Worm (Caenorhabditis elegans): ENCODE results near the gene ZC13.1.
A peak's percentile ranks its signal among the peaks of the same experiment; 100 is the strongest.

ZC13.1 gene

DNA sequence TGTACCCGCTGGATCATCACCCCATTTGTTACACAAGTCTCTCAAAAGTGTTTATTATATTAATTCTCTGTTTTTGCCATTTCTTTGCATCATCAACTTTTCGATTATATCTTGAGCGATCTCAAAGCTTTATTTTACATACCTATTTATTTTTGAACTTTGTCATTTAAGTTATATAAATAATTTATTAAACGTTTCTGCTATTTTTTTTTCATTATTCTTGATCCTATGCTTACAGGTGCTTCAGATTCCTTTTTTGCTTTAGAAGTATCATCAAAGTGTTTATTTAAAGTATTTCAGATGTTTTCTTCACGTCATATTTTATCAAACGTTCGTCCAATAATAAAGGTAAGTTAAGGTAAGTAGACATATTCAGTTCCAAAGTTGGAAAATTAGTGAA is 41.1 kb downstream of the ZC13.1 start, which contains the start of gene F35H12.5:
TSS of gene F35H12.5 (plus strand) at position 301 of the 400 bp plus-strand sequence.
- TF ChIP-seq lin-35 (GFP tag; optimal IDR thresholded peaks at IDR 0.05) (no peak), alr-1 (tag; optimal IDR thresholded peaks at IDR 0.05; ENCODE audit: borderline replicate concordance) (no peak), ceh-88 (GFP tag; IDR thresholded peaks at IDR 0.05) (no peak), mab-9 (GFP tag; IDR thresholded peaks at IDR 0.05) (no peak), nhr-77 (tag; optimal IDR thresholded peaks at IDR 0.05) (no peak), swsn-7 (tag; optimal IDR thresholded peaks at IDR 0.05) (no peak), ztf-11 (tag; optimal IDR thresholded peaks at IDR 0.05) (no peak), efl-1 (optimal IDR thresholded peaks at IDR 0.05) (no peak), efl-1 (GFP tag; optimal IDR thresholded peaks at IDR 0.05 in 1 of 2) (no peak), F16B12.6 (tag; optimal IDR thresholded peaks at IDR 0.05) (no peak), elt-2 (tag; optimal IDR thresholded peaks at IDR 0.05) (no peak), skn-1 (tag; optimal IDR thresholded peaks at IDR 0.05) (no peak), unc-30 (tag; optimal IDR thresholded peaks at IDR 0.05) (no peak), unc-86 (tag; optimal IDR thresholded peaks at IDR 0.05) (no peak), xbp-1 (tag; optimal IDR thresholded peaks at IDR 0.05) (no peak), mep-1 (tag; optimal IDR thresholded peaks at IDR 0.05) (no peak), sptf-1 (tag; optimal IDR thresholded peaks at IDR 0.05) (no peak), elt-3 (tag; optimal IDR thresholded peaks at IDR 0.05) (no peak), zag-1 (tag; optimal IDR thresholded peaks at IDR 0.05) (no peak), nhr-85 (tag) (no peak)

DNA sequence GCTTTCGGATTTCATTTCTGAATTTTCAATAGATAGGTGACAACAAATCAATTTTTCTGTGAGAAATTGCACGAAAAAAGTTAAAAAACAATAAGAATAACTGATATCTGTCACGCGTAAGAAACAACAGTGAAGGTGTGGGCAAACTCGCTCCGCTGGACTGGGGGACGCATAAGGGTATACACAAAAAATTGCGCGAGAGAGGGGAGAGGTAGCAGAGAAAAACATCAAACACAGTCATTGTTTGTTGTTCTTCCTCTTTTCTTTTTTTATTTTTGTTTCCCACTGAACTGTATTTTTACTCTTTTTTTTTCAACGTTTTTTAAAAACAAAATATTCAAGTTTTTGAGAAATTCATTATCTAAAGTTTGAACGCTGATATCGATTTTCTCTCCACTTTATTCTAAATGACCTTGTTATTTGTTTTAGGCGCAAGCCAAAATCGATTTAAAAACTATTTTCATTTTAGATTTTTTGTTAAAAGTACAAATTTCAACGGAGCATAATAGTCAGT is 47.5 kb downstream of the ZC13.1 start, which contains the start of the genes pifk-1 and tbc-11:
TSS of gene pifk-1 (minus strand) at position 17 of the 514 bp plus-strand sequence.
TSS of gene tbc-11 (plus strand) at position 464 of the 514 bp plus-strand sequence.
- TF ChIP-seq ztf-11 (tag; optimal IDR thresholded peaks at IDR 0.05) (no peak), vab-15 (tag; optimal IDR thresholded peaks at IDR 0.05) (no peak), lsy-2 (tag; optimal IDR thresholded peaks at IDR 0.05) (peak in 1 of 2 experiments; percentile 62), rnt-1 (tag; optimal IDR thresholded peaks at IDR 0.05) (no peak), tlp-1 (tag; optimal IDR thresholded peaks at IDR 0.05) (no peak), hlh-4 (tag; optimal IDR thresholded peaks at IDR 0.05) (no peak), lin-13 (GFP tag; optimal IDR thresholded peaks at IDR 0.05) (no peak), unc-130 (tag; optimal IDR thresholded peaks at IDR 0.05) (no peak), isw-1 (GFP tag; IDR thresholded peaks at IDR 0.05) (no peak), jun-1 (tag; optimal IDR thresholded peaks at IDR 0.05) (no peak), fkh-4 (tag; optimal IDR thresholded peaks at IDR 0.05; ENCODE audit: borderline replicate concordance) (no peak), nhr-71 (tag; optimal IDR thresholded peaks at IDR 0.05) (peak; percentile 34), lin-35 (GFP tag; optimal IDR thresholded peaks at IDR 0.05) (peak in 1 of 2 experiments; percentile 74), lin-14 (GFP tag; optimal IDR thresholded peaks at IDR 0.05) (peak; percentile 80), ama-1 (optimal IDR thresholded peaks at IDR 0.05) (no peak), sup-37 (GFP tag; optimal IDR thresholded peaks at IDR 0.05) (no peak), egl-13 (tag; optimal IDR thresholded peaks at IDR 0.05) (no peak), alr-1 (tag; optimal IDR thresholded peaks at IDR 0.05; ENCODE audit: borderline replicate concordance) (no peak), Y116A8C.19 (tag; optimal IDR thresholded peaks at IDR 0.05; ENCODE audit: borderline replicate concordance) (no peak), aha-1 (tag; optimal IDR thresholded peaks at IDR 0.05) (no peak), blmp-1 (tag; optimal IDR thresholded peaks at IDR 0.05) (peak; percentile 67), nhr-76 (tag; optimal IDR thresholded peaks at IDR 0.05) (no peak), lin-39 (tag; optimal IDR thresholded peaks at IDR 0.05) (no peak), mab-9 (GFP tag; IDR thresholded peaks at IDR 0.05) (no peak), snpc-4 (tag; optimal IDR thresholded peaks at IDR 0.05) (no peak), nhr-77 (tag; optimal IDR thresholded peaks at IDR 0.05) (no peak), C16A3.4 (tag; optimal IDR thresholded peaks at IDR 0.05) (peak; percentile 54), nhr-19 (GFP tag; conservative IDR thresholded peaks at IDR 0.05) (no peak), tbx-2 (tag; optimal IDR thresholded peaks at IDR 0.05) (peak; percentile 21), pqm-1 (tag; optimal IDR thresholded peaks at IDR 0.05) (no peak), unc-86 (tag; optimal IDR thresholded peaks at IDR 0.05) (no peak), nhr-84 (tag; optimal IDR thresholded peaks at IDR 0.05) (no peak), efl-1 (optimal IDR thresholded peaks at IDR 0.05) (peak; percentile 28 to 43), efl-1 (GFP tag; optimal IDR thresholded peaks at IDR 0.05 in 1 of 2) (peak in 1 of 2 experiments; percentile 3), nhr-47 (tag; optimal IDR thresholded peaks at IDR 0.05) (peak; percentile 37), efl-3 (GFP tag; optimal IDR thresholded peaks at IDR 0.05) (no peak), mdl-1 (tag; optimal IDR thresholded peaks at IDR 0.05) (peak in 1 of 2 experiments; percentile 37), snu-23 (GFP tag; optimal IDR thresholded peaks at IDR 0.05) (peak; percentile 65), ces-1 (GFP tag; optimal IDR thresholded peaks at IDR 0.05) (no peak), hlh-17 (GFP tag; optimal IDR thresholded peaks at IDR 0.05; ENCODE audit: borderline replicate concordance) (no peak)

All from whole organism, L1 larva.